Fruit fly (Drosophila melanogaster): Measurements from ENCODE around the gene Dis3l2.

dm6 chr3L:212520-212919 is at the start of gene Dis3l2, which contains the start of gene thoc7:
- TF ChIP-seq h (GFP tag; optimal IDR thresholded peaks at IDR 0.05) (no peak), br (GFP tag; optimal IDR thresholded peaks at IDR 0.05) (no peak), Myc (optimal IDR thresholded peaks at IDR 0.05) (no peak), Vsx2 (GFP tag; optimal IDR thresholded peaks at IDR 0.05; ENCODE audit: partially characterized antibody) (no peak), lola (GFP tag; optimal IDR thresholded peaks at IDR 0.05) (no peak), psq (GFP tag; optimal IDR thresholded peaks at IDR 0.05) (no peak), woc (GFP tag; optimal IDR thresholded peaks at IDR 0.05) (no peak)
